Fruit fly (Drosophila melanogaster) S2 (cell line): ENCODE data around the gene comt.

Experiments used
- CG8478 ChIP-seq: fragments of >200 bp; optimal IDR thresholded peaks from 2 replicates; lab custom pipeline; 2018
- CTCF ChIP-seq, 2 experiments: fragments of >200 bp; optimal IDR thresholded peaks; 2 replicates each; lab custom pipeline; 2018

dm6 chrX:13280235-13280634, 21.4 kb downstream of the comt start:
- no peak for TF ChIP-seq CG8478 (lab: Kevin White, UChicago)
- no peak for TF ChIP-seq CTCF (optimal IDR thresholded peaks at IDR 0.05; lab: Kevin White, UChicago)
